Worm (Caenorhabditis elegans): ENCODE results near the gene glb-28.

glb-28 gene

ce11 chrX:15352871-15353270 is 35.8 kb upstream of the glb-28 start:
- TF ChIP-seq hlh-30 (tag; optimal IDR thresholded peaks at IDR 0.05; ENCODE audit: insufficient read depth) (peak; percentile 5), unc-62 (GFP tag; optimal IDR thresholded peaks at IDR 0.05 in 1 of 2) (peak in 1 of 2 experiments; percentile 19), unc-62 (tag; optimal IDR thresholded peaks at IDR 0.05) (no peak), madf-5 (GFP tag; IDR thresholded peaks at IDR 0.05) (peak in 1 of 2 experiments; percentile 42; a peak in 1 of 4 replicates), snpc-1.2 (GFP tag; IDR thresholded peaks at IDR 0.05) (no peak), aha-1 (tag) (peak; percentile 33), Y48G9A.11 (GFP tag; IDR thresholded peaks at IDR 0.05) (peak; percentile 52), pqm-1 (tag; optimal IDR thresholded peaks at IDR 0.05) (peak; percentile 23), daf-8 (GFP tag; IDR thresholded peaks at IDR 0.05) (no peak)

- TF ChIP-seq rbr-2 (tag; optimal IDR thresholded peaks at IDR 0.05), result peak; percentile 2
- no peak for TF ChIP-seq unc-130 (GFP tag; optimal IDR thresholded peaks at IDR 0.05)
- peak; percentile 80 for TF ChIP-seq aha-1 (tag)
- peak; percentile 13 for TF ChIP-seq nhr-6 (tag; optimal IDR thresholded peaks at IDR 0.05)
- TF ChIP-seq mes-2 (tag; optimal IDR thresholded peaks at IDR 0.05; ENCODE audit: poor library complexity, severe bottlenecking), result peak; percentile 49
Observed at ce11 chrX:15347680-15348079, 30.6 kb upstream of the glb-28 start.

- TF ChIP-seq hlh-11 (tag; optimal IDR thresholded peaks at IDR 0.05), result peak; percentile 81
- no peak for TF ChIP-seq vab-7 (GFP tag; IDR thresholded peaks at IDR 0.05)
- no peak for TF ChIP-seq ctbp-1 (GFP tag; IDR thresholded peaks at IDR 0.05)
- peak; percentile 23 for TF ChIP-seq mep-1 (tag; optimal IDR thresholded peaks at IDR 0.05)
- no peak for TF ChIP-seq madf-5 (GFP tag; IDR thresholded peaks at IDR 0.05)
- TF ChIP-seq nhr-42 (GFP tag; IDR thresholded peaks at IDR 0.05), result no peak
- peak in 1 of 2 experiments; percentile 92 for TF ChIP-seq daf-16 (GFP tag; optimal IDR thresholded peaks at IDR 0.05)
- TF ChIP-seq daf-16 (tag; optimal IDR thresholded peaks at IDR 0.05), result peak; percentile 87
- no peak for TF ChIP-seq arid-1 (GFP tag; conservative IDR thresholded peaks at IDR 0.05)
- no peak for TF ChIP-seq ceh-82 (tag; optimal IDR thresholded peaks at IDR 0.05)
- no peak for TF ChIP-seq nhr-41 (GFP tag; IDR thresholded peaks at IDR 0.05)
- TF ChIP-seq F10B5.3 (tag; optimal IDR thresholded peaks at IDR 0.05), result no peak
- no peak for TF ChIP-seq fkh-10 (GFP tag; optimal IDR thresholded peaks at IDR 0.05)
- TF ChIP-seq php-3 (GFP tag; IDR thresholded peaks at IDR 0.05), result no peak
- no peak for TF ChIP-seq cey-2 (tag; optimal IDR thresholded peaks at IDR 0.05; ENCODE audit: borderline replicate concordance, insufficient read depth)
- TF ChIP-seq F44E2.7 (GFP tag; IDR thresholded peaks at IDR 0.05), result no peak
- peak; percentile 79 for TF ChIP-seq snpc-4 (tag; optimal IDR thresholded peaks at IDR 0.05)
- no peak for TF ChIP-seq ceh-44 (GFP tag; IDR thresholded peaks at IDR 0.05)
- TF ChIP-seq zip-11 (GFP tag; IDR thresholded peaks at IDR 0.05), result no peak
- TF ChIP-seq nhr-11 (tag; optimal IDR thresholded peaks at IDR 0.05), result no peak
- TF ChIP-seq rbr-2 (tag; optimal IDR thresholded peaks at IDR 0.05), result no peak
- peak; percentile 4 for TF ChIP-seq nhr-6 (tag; optimal IDR thresholded peaks at IDR 0.05)
- no peak for TF ChIP-seq ama-1 (optimal IDR thresholded peaks at IDR 0.05)
- peak in 1 of 2 experiments; percentile 50 for TF ChIP-seq lsy-2 (tag; optimal IDR thresholded peaks at IDR 0.05)
- no peak for TF ChIP-seq dmd-8 (GFP tag; IDR thresholded peaks at IDR 0.05)
- TF ChIP-seq saeg-2 (GFP tag; IDR thresholded peaks at IDR 0.05), result no peak
- TF ChIP-seq lin-1 (GFP tag; IDR thresholded peaks at IDR 0.05), result no peak
- TF ChIP-seq sdz-12 (GFP tag; optimal IDR thresholded peaks at IDR 0.05), result no peak
- no peak for TF ChIP-seq madf-9 (GFP tag; conservative IDR thresholded peaks at IDR 0.05)
- no peak for TF ChIP-seq zfp-3 (GFP tag; conservative IDR thresholded peaks at IDR 0.05)
- TF ChIP-seq nhr-76 (tag; optimal IDR thresholded peaks at IDR 0.05), result no peak
- peak; percentile 15 for TF ChIP-seq nhr-77 (tag; optimal IDR thresholded peaks at IDR 0.05)
- no peak for TF ChIP-seq daf-8 (GFP tag; IDR thresholded peaks at IDR 0.05)
- no peak for TF ChIP-seq mdt-29 (GFP tag; IDR thresholded peaks at IDR 0.05)
- TF ChIP-seq Y75B8A.6 (GFP tag; IDR thresholded peaks at IDR 0.05), result no peak
- peak in 1 of 2 experiments; percentile 44 for TF ChIP-seq mdl-1 (tag; optimal IDR thresholded peaks at IDR 0.05)
- no peak for TF ChIP-seq fos-1 (tag; optimal IDR thresholded peaks at IDR 0.05)
- no peak for TF ChIP-seq F49E8.2 (tag; optimal IDR thresholded peaks at IDR 0.05; ENCODE audit: borderline replicate concordance)
Observed at ce11 chrX:15345346-15346198, 28.5 kb upstream of the glb-28 start.
